Worm (Caenorhabditis elegans) whole organism, L1 larva: ENCODE results near the gene cey-4.
A peak's percentile ranks its signal among the peaks of the same experiment; 100 is the strongest.

Experiments used
- C04F5.9 ChIP-seq: sonication (generic microtip); optimal IDR thresholded peaks from 2 replicates; lab custom pipeline; 2016; ENCODE audit warnings: missing genetic modification characterization, missing compliant biosample characterization
- C16A3.4 ChIP-seq: fragments of 150-350 bp; optimal IDR thresholded peaks from 2 replicates; lab custom pipeline; 2014; ENCODE audit warnings: missing biosample characterization, missing genetic modification characterization
- C34B4.2 ChIP-seq: sonication (generic microtip); optimal IDR thresholded peaks from 2 replicates; lab custom pipeline; 2017; ENCODE audit warnings: mild to moderate bottlenecking, missing genetic modification characterization, missing compliant biosample characterization
- F16B12.6 ChIP-seq: fragments of 150-350 bp; optimal IDR thresholded peaks from 2 replicates; lab custom pipeline; 2014; ENCODE audit warnings: missing biosample characterization, missing genetic modification characterization
- Y116A8C.19 ChIP-seq: sonication (generic microtip); optimal IDR thresholded peaks from 2 replicates; lab custom pipeline; 2016; ENCODE audit warnings: missing compliant biosample characterization, missing genetic modification characterization, borderline replicate concordance
- aly-2 ChIP-seq: fragments of 150-350 bp; optimal IDR thresholded peaks from 2 replicates; lab custom pipeline; 2014; ENCODE audit warnings: missing biosample characterization, missing genetic modification characterization
- ceh-8 ChIP-seq: fragments of 200-800 bp; sonication (Bioruptor generic); optimal IDR thresholded peaks from 2 replicates; lab custom pipeline; 2018; ENCODE audit warnings: mild to moderate bottlenecking, missing genetic modification characterization, moderate library complexity, missing compliant biosample characterization
- ceh-82 ChIP-seq, 3 experiments: fragments of 150-350 bp in 1 of 3; sonication (generic microtip) in 2 of 3; optimal IDR thresholded peaks; 2 replicates each; lab custom pipeline; 2014 to 2017; ENCODE audit warnings: missing biosample characterization in 3 of 3, missing genetic modification characterization in 3 of 3
- ceh-88 ChIP-seq: fragments of 200-800 bp; sonication (Bioruptor generic); IDR thresholded peaks from 2 replicates; pipeline ENCODE4 v1.3.6; 2022; ENCODE audit warnings: missing genetic modification characterization, missing compliant biosample characterization
- ceh-90 ChIP-seq: sonication (generic microtip); optimal IDR thresholded peaks from 2 replicates; lab custom pipeline; 2016; ENCODE audit warnings: missing genetic modification characterization, missing compliant biosample characterization
- dsc-1 ChIP-seq: sonication (generic microtip); optimal IDR thresholded peaks from 2 replicates; lab custom pipeline; 2016; ENCODE audit warnings: mild to moderate bottlenecking, missing genetic modification characterization, missing compliant biosample characterization
- efl-1 ChIP-seq, 4 experiments: fragments of 150-350 bp; optimal IDR thresholded peaks in 3 of 4; peaks in 1 of 4; 1 replicate in 1 of 4; 2 replicates in 3 of 4; lab custom pipeline; 2014; ENCODE audit warnings: missing biosample characterization in 2 of 4, missing genetic modification characterization in 2 of 4, missing genetic modification reagents in 2 of 4
- egl-27 ChIP-seq, 2 experiments: fragments of 150-350 bp in 1 of 2; sonication (generic microtip); optimal IDR thresholded peaks; 3 replicates each; lab custom pipeline; 2017 to 2018; ENCODE audit warnings: missing biosample characterization in 2 of 2, missing genetic modification characterization in 2 of 2, missing genetic modification reagents in 2 of 2
- elt-2 ChIP-seq: sonication (generic microtip); optimal IDR thresholded peaks from 2 replicates; lab custom pipeline; 2016; ENCODE audit warnings: missing genetic modification characterization, mild to moderate bottlenecking, inconsistent platforms, missing compliant biosample characterization, missing genetic modification reagents
- elt-3 ChIP-seq, 6 experiments: fragments of 150-350 bp in 1 of 6; sonication (generic microtip); optimal IDR thresholded peaks; 2 replicates each; lab custom pipeline; 2017 to 2018; ENCODE audit warnings: missing biosample characterization in 6 of 6, missing genetic modification characterization in 6 of 6, inconsistent platforms in 1 of 6
- ets-5 ChIP-seq: fragments of 200-800 bp; sonication (Bioruptor generic); IDR thresholded peaks from 2 replicates; pipeline ENCODE4 v1.3.6; 2022; ENCODE audit warnings: missing genetic modification characterization, missing compliant biosample characterization
- fkh-4 ChIP-seq: sonication (generic microtip); optimal IDR thresholded peaks from 2 replicates; lab custom pipeline; 2016; ENCODE audit warnings: missing compliant biosample characterization, missing genetic modification characterization, borderline replicate concordance
- fos-1 ChIP-seq: fragments of 150-350 bp; optimal IDR thresholded peaks from 2 replicates; lab custom pipeline; 2014; ENCODE audit warnings: missing biosample characterization, missing genetic modification characterization
- hlh-4 ChIP-seq: sonication (generic microtip); optimal IDR thresholded peaks from 2 replicates; lab custom pipeline; 2016; ENCODE audit warnings: mild to moderate bottlenecking, missing genetic modification characterization, missing compliant biosample characterization
- hpl-2 ChIP-seq: fragments of 150-350 bp; optimal IDR thresholded peaks from 2 replicates; lab custom pipeline; 2014; ENCODE audit warnings: missing biosample characterization, missing genetic modification reagents, missing genetic modification characterization
- irx-1 ChIP-seq: sonication (generic microtip); optimal IDR thresholded peaks from 2 replicates; lab custom pipeline; 2016; ENCODE audit warnings: missing genetic modification characterization, missing compliant biosample characterization
- jun-1 ChIP-seq: fragments of 150-350 bp; optimal IDR thresholded peaks from 2 replicates; lab custom pipeline; 2014; ENCODE audit warnings: missing biosample characterization, missing genetic modification reagents, missing genetic modification characterization
- lin-13 ChIP-seq: fragments of 150-350 bp; optimal IDR thresholded peaks from 2 replicates; lab custom pipeline; 2014; ENCODE audit warnings: missing biosample characterization, missing genetic modification reagents, missing genetic modification characterization
- lin-14 ChIP-seq: fragments of 200-800 bp; sonication (Bioruptor generic); optimal IDR thresholded peaks from 2 replicates; lab custom pipeline; 2018; ENCODE audit warnings: mild to moderate bottlenecking, missing genetic modification characterization, moderate library complexity, missing compliant biosample characterization
- lin-15B ChIP-seq: fragments of 150-350 bp; sonication (generic microtip); optimal IDR thresholded peaks from 3 replicates; lab custom pipeline; 2014; ENCODE audit warnings: missing biosample characterization, missing genetic modification characterization
- lin-35 ChIP-seq, 2 experiments: fragments of 150-350 bp; optimal IDR thresholded peaks; 2 replicates each; lab custom pipeline; 2014; ENCODE audit warnings: missing biosample characterization in 2 of 2, missing genetic modification characterization in 2 of 2, missing genetic modification reagents in 2 of 2
- lin-39 ChIP-seq: fragments of 150-350 bp; optimal IDR thresholded peaks from 2 replicates; lab custom pipeline; 2014; ENCODE audit warnings: missing biosample characterization, missing genetic modification reagents, missing genetic modification characterization
- lir-3 ChIP-seq: sonication (generic microtip); optimal IDR thresholded peaks from 2 replicates; lab custom pipeline; 2016; ENCODE audit warnings: mild to moderate bottlenecking, missing genetic modification characterization, moderate library complexity, missing compliant biosample characterization; ENCODE audit not compliant: poor library complexity
- lsy-2 ChIP-seq, 2 experiments: fragments of 150-350 bp; optimal IDR thresholded peaks; 2 replicates each; lab custom pipeline; 2014; ENCODE audit warnings: missing biosample characterization in 2 of 2, missing genetic modification characterization in 2 of 2
- mab-9 ChIP-seq: fragments of 200-800 bp; sonication (Bioruptor generic); IDR thresholded peaks from 2 replicates; pipeline ENCODE4 v1.3.6; 2022; ENCODE audit warnings: missing genetic modification reagents, missing genetic modification characterization, missing compliant biosample characterization
- mdl-1 ChIP-seq, 2 experiments: fragments of 150-350 bp; optimal IDR thresholded peaks; 2 replicates each; lab custom pipeline; 2014 to 2017; ENCODE audit warnings: missing biosample characterization in 2 of 2, missing genetic modification characterization in 2 of 2, inconsistent platforms in 1 of 2
- mep-1 ChIP-seq: fragments of 150-350 bp; optimal IDR thresholded peaks from 2 replicates; lab custom pipeline; 2014; ENCODE audit warnings: missing biosample characterization, missing genetic modification characterization
- nhr-12 ChIP-seq: sonication (generic microtip); optimal IDR thresholded peaks from 2 replicates; lab custom pipeline; 2017; ENCODE audit warnings: missing biosample characterization, missing genetic modification characterization
- nhr-19 ChIP-seq: fragments of 200-800 bp; sonication (Bioruptor generic); conservative IDR thresholded peaks from 2 replicates; pipeline ENCODE4 v1.3.6; 2022; ENCODE audit warnings: missing genetic modification characterization, missing compliant biosample characterization
- nhr-20 ChIP-seq: sonication (generic microtip); optimal IDR thresholded peaks from 2 replicates; lab custom pipeline; 2016; ENCODE audit warnings: mild to moderate bottlenecking, missing genetic modification characterization, missing compliant biosample characterization
- nhr-237 ChIP-seq: fragments of 150-350 bp; optimal IDR thresholded peaks from 2 replicates; lab custom pipeline; 2014; ENCODE audit warnings: missing biosample characterization, missing genetic modification characterization
- nhr-47 ChIP-seq: sonication (generic microtip); optimal IDR thresholded peaks from 2 replicates; lab custom pipeline; 2016; ENCODE audit warnings: mild to moderate bottlenecking, missing genetic modification characterization, moderate library complexity, missing compliant biosample characterization
- nhr-71 ChIP-seq: sonication (generic microtip); optimal IDR thresholded peaks from 2 replicates; lab custom pipeline; 2016; ENCODE audit warnings: mild to moderate bottlenecking, missing genetic modification characterization, moderate library complexity, missing compliant biosample characterization
- nhr-84 ChIP-seq: sonication (generic microtip); optimal IDR thresholded peaks from 2 replicates; lab custom pipeline; 2017; ENCODE audit warnings: missing biosample characterization, missing genetic modification characterization
- pag-3 ChIP-seq: sonication (generic microtip); optimal IDR thresholded peaks from 2 replicates; lab custom pipeline; 2017; ENCODE audit warnings: missing genetic modification characterization, mild to moderate bottlenecking, missing compliant biosample characterization, antibody characterized with exemption, borderline replicate concordance; ENCODE audit not compliant: insufficient read depth
- pax-3 ChIP-seq: fragments of 200-800 bp; sonication (Bioruptor generic); optimal IDR thresholded peaks from 2 replicates; lab custom pipeline; 2018; ENCODE audit warnings: mild to moderate bottlenecking, missing genetic modification characterization, moderate library complexity, missing compliant biosample characterization
- skn-1 ChIP-seq: fragments of 150-350 bp; optimal IDR thresholded peaks from 2 replicates; lab custom pipeline; 2014; ENCODE audit warnings: missing biosample characterization, missing genetic modification characterization
- snu-23 ChIP-seq: sonication (generic microtip); optimal IDR thresholded peaks from 2 replicates; lab custom pipeline; 2016; ENCODE audit warnings: missing genetic modification characterization, missing compliant biosample characterization
- sox-4 ChIP-seq: sonication (generic microtip); optimal IDR thresholded peaks from 2 replicates; lab custom pipeline; 2016; ENCODE audit warnings: missing genetic modification characterization, missing compliant biosample characterization
- sptf-1 ChIP-seq: fragments of 150-350 bp; optimal IDR thresholded peaks from 2 replicates; lab custom pipeline; 2014; ENCODE audit warnings: missing biosample characterization, missing genetic modification characterization
- sup-37 ChIP-seq: fragments of 200-800 bp; sonication (Bioruptor generic); optimal IDR thresholded peaks from 2 replicates; lab custom pipeline; 2018; ENCODE audit warnings: mild to moderate bottlenecking, missing genetic modification characterization, missing compliant biosample characterization
- swsn-7 ChIP-seq: sonication (generic microtip); optimal IDR thresholded peaks from 2 replicates; lab custom pipeline; 2016; ENCODE audit warnings: missing genetic modification characterization, missing compliant biosample characterization
- tbx-2 ChIP-seq: sonication (generic microtip); optimal IDR thresholded peaks from 2 replicates; lab custom pipeline; 2016; ENCODE audit warnings: missing genetic modification characterization, missing compliant biosample characterization
- tlp-1 ChIP-seq: fragments of 150-350 bp; optimal IDR thresholded peaks from 2 replicates; lab custom pipeline; 2014; ENCODE audit warnings: missing biosample characterization, missing genetic modification characterization
- unc-130 ChIP-seq: fragments of 150-350 bp; optimal IDR thresholded peaks from 2 replicates; lab custom pipeline; 2017; ENCODE audit warnings: missing biosample characterization, missing genetic modification characterization, inconsistent platforms
- vab-15 ChIP-seq: sonication (generic microtip); optimal IDR thresholded peaks from 2 replicates; lab custom pipeline; 2017; ENCODE audit warnings: missing genotype, mild to moderate bottlenecking, missing genetic modification characterization, missing compliant biosample characterization
- xbp-1 ChIP-seq: sonication (generic microtip); optimal IDR thresholded peaks from 2 replicates; lab custom pipeline; 2016; ENCODE audit warnings: missing genetic modification characterization, missing compliant biosample characterization
- ztf-11 ChIP-seq, 2 experiments: sonication (generic microtip); optimal IDR thresholded peaks; 2 replicates each; lab custom pipeline; 2016 to 2017; ENCODE audit warnings: missing genetic modification characterization in 2 of 2, missing biosample characterization in 1 of 2, missing compliant biosample characterization in 1 of 2

cey-4 gene

DNA sequence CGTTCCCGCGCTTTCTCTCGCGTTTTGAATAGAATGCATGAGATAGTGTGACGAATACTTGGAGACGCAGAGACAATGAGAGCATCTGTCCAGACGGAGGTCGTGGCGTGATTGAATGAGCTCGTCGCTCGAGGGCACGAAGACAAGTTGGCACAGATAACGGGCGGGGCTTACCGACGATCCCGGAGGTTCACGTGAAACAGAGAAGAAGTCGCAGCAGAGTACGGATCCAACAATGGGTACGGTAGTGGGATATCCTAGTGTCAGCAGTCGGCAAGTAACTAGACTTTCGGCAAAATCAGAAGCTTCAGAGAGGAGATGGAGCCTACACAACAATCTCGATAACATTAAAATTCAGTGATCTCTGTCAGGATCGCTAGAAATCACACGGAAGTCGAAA lies 48.7 kb downstream of the cey-4 start:
- TF ChIP-seq sox-4 (tag; lab: Kevin White, UChicago), result no peak
- no peak for TF ChIP-seq lin-15B
- no peak for TF ChIP-seq elt-2 (tag; lab: Kevin White, UChicago)
- TF ChIP-seq lsy-2 (tag; optimal IDR thresholded peaks at IDR 0.05; lab: Kevin White, UChicago), result peak; percentile 60 to 80
- no peak for TF ChIP-seq egl-27 (tag; optimal IDR thresholded peaks at IDR 0.05; lab: Kevin White, UChicago)
- peak; percentile 86 for TF ChIP-seq nhr-71
- TF ChIP-seq snu-23 (GFP tag; lab: Kevin White, UChicago), result peak; percentile 64
- peak; percentile 52 for TF ChIP-seq xbp-1 (tag; lab: Kevin White, UChicago)
- TF ChIP-seq ztf-11 (tag; optimal IDR thresholded peaks at IDR 0.05; lab: Kevin White, UChicago), result no peak
- TF ChIP-seq nhr-12 (tag; lab: Kevin White, UChicago), result no peak
- peak in 1 of 2 experiments; percentile 29 for TF ChIP-seq mdl-1 (tag; optimal IDR thresholded peaks at IDR 0.05; lab: Kevin White, UChicago)
- peak; percentile 74 for TF ChIP-seq nhr-19 (GFP tag; lab: Robert Waterston, UW)
- no peak for TF ChIP-seq fkh-4
- TF ChIP-seq skn-1 (tag; lab: Kevin White, UChicago), result no peak
- no peak for TF ChIP-seq ceh-90 (tag; lab: Kevin White, UChicago)
- no peak for TF ChIP-seq ceh-88 (GFP tag; lab: Robert Waterston, UW)
- TF ChIP-seq lin-39 (tag; lab: Kevin White, UChicago), result no peak
- no peak for TF ChIP-seq aly-2 (tag; lab: Kevin White, UChicago)
- no peak for TF ChIP-seq ets-5 (GFP tag; lab: Robert Waterston, UW)
- TF ChIP-seq C34B4.2 (tag; lab: Kevin White, UChicago), result no peak
- TF ChIP-seq hpl-2 (GFP tag; lab: Kevin White, UChicago), result no peak
- no peak for TF ChIP-seq sptf-1 (tag; lab: Kevin White, UChicago)
- no peak for TF ChIP-seq tlp-1 (tag; lab: Kevin White, UChicago)
- TF ChIP-seq vab-15, result no peak
- TF ChIP-seq C16A3.4, result no peak
- TF ChIP-seq nhr-237 (tag; lab: Kevin White, UChicago), result no peak
- peak; percentile 78 for TF ChIP-seq lin-14 (GFP tag; lab: Kevin White, UChicago)
- TF ChIP-seq nhr-20 (tag; lab: Kevin White, UChicago), result peak; percentile 74
- TF ChIP-seq lir-3, result no peak
- no peak for TF ChIP-seq jun-1
- peak; percentile 33 to 34 for TF ChIP-seq efl-1 (optimal IDR thresholded peaks at IDR 0.05; lab: Kevin White, UChicago)
- TF ChIP-seq efl-1 (GFP tag; optimal IDR thresholded peaks at IDR 0.05 in 1 of 2; lab: Kevin White, UChicago), result peak in 1 of 2 experiments; percentile 92
- TF ChIP-seq nhr-47 (tag; lab: Kevin White, UChicago), result peak; percentile 52
- no peak for TF ChIP-seq C04F5.9 (tag; lab: Kevin White, UChicago)
- no peak for TF ChIP-seq ceh-8 (GFP tag; lab: Kevin White, UChicago)
- peak; percentile 40 for TF ChIP-seq tbx-2 (tag; lab: Kevin White, UChicago)
- TF ChIP-seq dsc-1 (tag; lab: Kevin White, UChicago), result peak; percentile 45
- TF ChIP-seq irx-1 (tag; lab: Kevin White, UChicago), result peak; percentile 37
- TF ChIP-seq Y116A8C.19 (tag; lab: Kevin White, UChicago), result no peak
- TF ChIP-seq fos-1 (tag; lab: Kevin White, UChicago), result no peak
- peak; percentile 62 for TF ChIP-seq sup-37 (GFP tag; lab: Kevin White, UChicago)
- no peak for TF ChIP-seq lin-13 (GFP tag; lab: Kevin White, UChicago)
- TF ChIP-seq hlh-4 (tag; lab: Kevin White, UChicago), result no peak
- TF ChIP-seq swsn-7 (tag; lab: Kevin White, UChicago), result peak; percentile 48
- no peak for TF ChIP-seq nhr-84 (tag; lab: Kevin White, UChicago)
- no peak for TF ChIP-seq elt-3 (tag; optimal IDR thresholded peaks at IDR 0.05; lab: Kevin White, UChicago)
- TF ChIP-seq mep-1 (tag; lab: Kevin White, UChicago), result no peak
- no peak for TF ChIP-seq ceh-82 (tag; optimal IDR thresholded peaks at IDR 0.05; lab: Kevin White, UChicago)
- TF ChIP-seq unc-130 (tag; lab: Kevin White, UChicago), result peak; percentile 79
- TF ChIP-seq lin-35 (GFP tag; optimal IDR thresholded peaks at IDR 0.05; lab: Kevin White, UChicago), result peak in 1 of 2 experiments; percentile 28
- TF ChIP-seq F16B12.6 (tag; lab: Kevin White, UChicago), result no peak
- peak; percentile 9 for TF ChIP-seq pag-3 (tag; lab: Kevin White, UChicago)
- TF ChIP-seq pax-3 (tag; lab: Kevin White, UChicago), result no peak
- TF ChIP-seq mab-9 (GFP tag; lab: Robert Waterston, UW), result no peak
